Fruit fly (Drosophila melanogaster): ENCODE data around the gene CG31676.

The CG31676 gene

dm6 chr2L:20881353-20882079 lies 41.0 kb downstream of the CG31676 start (continued):
- TF ChIP-seq CG17802 (tag; optimal IDR thresholded peaks at IDR 0.05) (no peak), Pdp1 (GFP tag; optimal IDR thresholded peaks at IDR 0.05) (peak; percentile 64 to 72), CG2678 (tag; optimal IDR thresholded peaks at IDR 0.05) (peak; percentile 69), pum (GFP tag; optimal IDR thresholded peaks at IDR 0.05) (peak; percentile 23), pnt (GFP tag; optimal IDR thresholded peaks at IDR 0.05) (peak; percentile 15), mirr (GFP tag; optimal IDR thresholded peaks at IDR 0.05) (no peak), E2f1 (GFP tag; IDR thresholded peaks at IDR 0.05) (peak; percentile 53; the same call in 1 of the 2 replicates), ase (GFP tag; IDR thresholded peaks at IDR 0.05) (0 out of 3 replicates have a peak, but pooled peaks have one; percentile 34), gcm2 (GFP tag; optimal IDR thresholded peaks at IDR 0.05) (no peak), dpn (GFP tag; optimal IDR thresholded peaks at IDR 0.05) (peak; percentile 50 to 59), nerfin-1 (tag; optimal IDR thresholded peaks at IDR 0.05) (no peak), CG7271 (tag; optimal IDR thresholded peaks at IDR 0.05) (no peak), croc (GFP tag; conservative IDR thresholded peaks at IDR 0.05) (no peak), rib (GFP tag; IDR thresholded peaks at IDR 0.05) (peak; percentile 74), trh (GFP tag; optimal IDR thresholded peaks at IDR 0.05) (no peak), insv (GFP tag; optimal IDR thresholded peaks at IDR 0.05) (no peak), CG1792 (GFP tag; optimal IDR thresholded peaks at IDR 0.05) (no peak), Aef1 (GFP tag; IDR thresholded peaks at IDR 0.05) (peak; percentile 54; the same call in 2 of the 3 replicates), CG5953 (GFP tag; IDR thresholded peaks at IDR 0.05) (0 out of 2 replicates have a peak, but pooled peaks have one; percentile 27), PHDP (tag; optimal IDR thresholded peaks at IDR 0.05) (peak; percentile 39), nmo (GFP tag; optimal IDR thresholded peaks at IDR 0.05) (no peak), CoRest (tag; optimal IDR thresholded peaks at IDR 0.05) (peak; percentile 30), D19A (tag; optimal IDR thresholded peaks at IDR 0.05) (no peak), Dref (GFP tag; IDR thresholded peaks at IDR 0.05) (no peak), CG11504 (tag; optimal IDR thresholded peaks at IDR 0.05) (no peak), jigr1 (GFP tag; IDR thresholded peaks at IDR 0.05) (no peak), Nf-YA (GFP tag; IDR thresholded peaks at IDR 0.05) (0 out of 2 replicates have a peak, but pooled peaks have one; percentile 25), Adf1 (GFP tag; IDR thresholded peaks at IDR 0.05) (peak; percentile 45), CG11085 (GFP tag; IDR thresholded peaks at IDR 0.05) (peak; percentile 50; the same call in 1 of the 2 replicates), CG10979 (tag; optimal IDR thresholded peaks at IDR 0.05) (peak; percentile 6), CG3838 (GFP tag; optimal IDR thresholded peaks at IDR 0.05) (no peak), CG12659 (GFP tag; optimal IDR thresholded peaks at IDR 0.05) (peak; percentile 41), CG30020 (tag; optimal IDR thresholded peaks at IDR 0.05) (no peak), CG10147 (GFP tag; optimal IDR thresholded peaks at IDR 0.05) (peak; percentile 22), CG6254 (GFP tag; optimal IDR thresholded peaks at IDR 0.05) (no peak), Oli (tag; optimal IDR thresholded peaks at IDR 0.05) (peak; percentile 38), Gug (GFP tag; IDR thresholded peaks at IDR 0.05) (peak; percentile 78; the same call in 3 of the 4 replicates), Doc2 (GFP tag; IDR thresholded peaks at IDR 0.05) (no peak), sim (GFP tag; IDR thresholded peaks at IDR 0.05) (no peak), CG13123 (GFP tag; optimal IDR thresholded peaks at IDR 0.05) (no peak), stwl (tag; optimal IDR thresholded peaks at IDR 0.05) (no peak), Hr51 (GFP tag; optimal IDR thresholded peaks at IDR 0.05) (peak in 1 of 2 experiments; percentile 36), schlank (tag; optimal IDR thresholded peaks at IDR 0.05) (peak; percentile 60), repo (GFP tag; optimal IDR thresholded peaks at IDR 0.05) (peak; percentile 27), NC2β (GFP tag; optimal IDR thresholded peaks at IDR 0.05) (no peak), CG2129 (GFP tag; IDR thresholded peaks at IDR 0.05; ENCODE audit: partially characterized antibody) (no peak), gcm (GFP tag; optimal IDR thresholded peaks at IDR 0.05) (no peak), CG1233 (GFP tag; optimal IDR thresholded peaks at IDR 0.05) (no peak), yki (optimal IDR thresholded peaks at IDR 0.05) (no peak)

Data from whole organism, embryonic.